Fruit fly (Drosophila melanogaster): Measurements from ENCODE around the gene Oseg2.

The Oseg2 gene

DNA sequence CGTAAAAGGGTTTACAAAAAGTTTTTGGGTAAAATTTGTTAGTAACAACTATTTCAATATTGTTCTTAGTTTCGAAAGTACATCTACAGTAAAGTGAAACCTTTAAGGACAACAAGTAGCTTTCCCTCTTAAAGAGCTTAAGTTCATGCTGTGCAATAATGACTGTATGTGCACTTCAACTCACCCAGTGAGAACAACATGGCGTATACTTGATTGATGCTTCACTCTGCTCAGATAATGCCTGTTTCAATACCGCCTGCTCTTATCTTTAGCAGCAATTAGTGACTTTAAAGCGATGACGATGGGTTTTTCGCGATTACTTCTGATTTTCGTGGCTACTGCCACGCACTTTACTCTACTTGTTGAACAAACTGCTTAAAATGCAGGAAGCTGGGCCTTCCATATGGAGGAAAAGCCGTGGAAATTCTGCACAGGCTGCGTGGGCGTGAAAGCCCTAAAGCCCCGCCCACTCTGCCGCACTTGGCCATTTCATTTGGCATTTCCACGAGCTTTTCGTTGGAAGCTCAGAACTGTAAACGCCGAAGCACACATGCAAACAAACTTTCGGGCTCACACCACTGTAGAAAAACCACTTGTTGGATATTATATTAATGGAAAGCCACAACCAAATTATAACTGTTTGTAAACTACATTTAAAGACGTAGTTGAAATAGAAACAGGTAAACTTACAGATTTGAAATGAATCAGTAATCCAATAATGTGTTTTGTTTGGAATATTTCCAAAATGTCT is 27.2 kb downstream of the Oseg2 start:
- TF ChIP-seq CG17801 (GFP tag; optimal IDR thresholded peaks at IDR 0.05; ENCODE audit: partially characterized antibody) = no peak

DNA sequence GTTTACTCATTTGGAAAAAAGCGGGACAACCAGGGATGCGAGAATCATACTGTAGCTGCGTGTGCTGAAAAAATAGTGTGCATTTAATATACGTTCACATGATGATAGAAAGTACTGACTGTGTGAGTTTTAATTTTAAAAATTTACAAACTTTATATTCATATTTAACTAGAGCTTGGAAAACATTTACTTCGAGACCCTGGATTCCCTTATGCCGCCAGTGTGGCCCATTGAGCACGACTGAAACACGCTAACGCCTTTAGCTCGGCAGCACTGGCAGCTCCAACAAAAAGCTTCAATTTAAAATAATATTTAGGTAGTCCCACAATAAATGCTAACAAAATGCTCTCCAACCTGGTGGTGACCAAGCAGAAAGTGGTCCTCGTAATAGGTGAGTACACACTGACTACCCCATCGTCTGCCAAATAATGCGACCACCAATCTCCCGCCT is 28.0 kb downstream of the Oseg2 start, which contains the start of the genes CG1275 and Elp5:
TSS of gene CG1275 (minus strand) at position 12 of the 451 bp plus-strand sequence.
TSS of gene Elp5 (plus strand) at position 45 of the 451 bp plus-strand sequence.
- peak; percentile 99 for TF ChIP-seq CG17801 (GFP tag; optimal IDR thresholded peaks at IDR 0.05; ENCODE audit: partially characterized antibody)

DNA sequence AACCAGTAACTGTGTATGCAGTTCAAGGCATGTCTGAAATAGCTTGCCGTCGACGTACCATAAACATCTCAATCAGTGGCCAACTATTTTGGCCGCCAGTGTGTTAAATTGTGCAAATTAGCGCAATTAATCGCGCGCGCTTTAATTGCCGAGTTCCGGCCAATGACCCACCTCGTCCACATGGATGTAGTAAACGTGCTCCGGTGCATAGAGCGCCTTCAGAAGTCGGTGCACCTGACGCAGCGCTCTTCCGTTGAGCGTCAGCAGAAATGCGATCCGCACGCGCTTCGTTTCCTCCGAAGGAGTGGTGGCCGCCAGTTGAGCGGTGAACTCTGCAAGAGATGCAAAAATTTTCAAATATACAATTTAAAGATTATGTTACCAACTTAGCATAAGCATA is 31.8 kb downstream of the Oseg2 start:
- TF ChIP-seq CG17801 (GFP tag; optimal IDR thresholded peaks at IDR 0.05; ENCODE audit: partially characterized antibody) = no peak

DNA sequence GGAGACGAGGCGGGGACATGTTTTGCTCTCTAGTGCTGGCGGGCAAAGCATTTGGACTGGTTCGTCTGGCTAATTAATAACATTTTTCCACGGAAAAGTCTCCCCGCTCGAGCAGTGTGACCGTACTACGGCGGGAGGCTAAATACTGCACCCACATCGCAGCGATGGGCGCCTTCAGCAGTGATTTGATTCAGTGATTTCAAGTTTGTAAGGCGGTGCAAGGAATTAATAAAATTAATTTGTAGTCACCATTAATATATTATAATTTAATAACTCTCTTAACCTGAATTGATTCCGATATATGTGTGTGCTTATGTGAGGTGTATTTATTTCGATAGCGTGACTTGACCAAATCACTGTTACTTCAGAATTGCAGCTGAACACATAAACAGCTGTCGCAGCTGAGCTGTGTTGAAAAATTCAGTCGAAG is 33.1 kb downstream of the Oseg2 start, which contains the start of the genes oxt and CG13807:
TSS of gene oxt (minus strand) at position 150 of the 430 bp plus-strand sequence.
TSS of gene CG13807 (plus strand) at position 405 of the 430 bp plus-strand sequence.
- peak; percentile 93 for TF ChIP-seq CG17801 (GFP tag; optimal IDR thresholded peaks at IDR 0.05; ENCODE audit: partially characterized antibody)

DNA sequence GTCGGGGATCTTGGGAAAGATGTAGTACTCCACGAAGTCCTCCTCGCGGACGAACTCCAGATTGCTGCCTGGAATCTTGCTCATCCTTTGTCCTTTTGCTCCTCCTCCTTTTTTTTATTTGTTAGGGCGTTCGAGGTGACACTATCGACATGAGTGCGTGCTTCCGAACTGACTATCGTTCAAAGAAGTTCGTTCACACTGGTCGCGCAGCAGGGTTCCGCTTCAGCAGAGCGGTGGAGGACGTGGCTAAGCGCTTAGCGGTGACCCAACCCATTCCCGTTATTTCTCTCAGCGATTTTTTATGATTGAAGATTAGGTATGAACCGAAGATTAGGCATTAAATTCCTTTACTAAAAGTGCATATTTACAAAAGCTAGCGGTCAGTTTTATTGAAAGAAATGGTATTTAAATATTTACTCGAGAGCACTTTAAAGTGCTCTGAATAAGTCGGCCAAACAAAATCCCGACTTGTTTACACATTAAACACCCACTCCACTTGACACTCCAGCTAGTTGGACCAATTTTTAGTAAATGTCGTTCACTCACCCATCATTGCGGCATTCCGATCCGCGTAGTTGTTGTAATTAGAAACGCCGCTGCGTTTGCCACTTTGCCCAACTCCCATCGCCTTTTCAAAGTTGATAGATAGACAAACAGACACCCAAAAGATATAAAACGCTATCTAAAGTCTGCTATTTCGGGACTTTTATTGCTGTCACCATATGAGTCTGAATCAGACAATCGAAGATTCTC is 36.4 kb downstream of the Oseg2 start, which contains the start of the genes ecd and CG13806:
TSS of gene ecd (minus strand) at position 166 of the 753 bp plus-strand sequence.
TSS of gene CG13806 (plus strand) at position 703 of the 753 bp plus-strand sequence.
- no peak for TF ChIP-seq CG17801 (GFP tag; optimal IDR thresholded peaks at IDR 0.05; ENCODE audit: partially characterized antibody)

DNA sequence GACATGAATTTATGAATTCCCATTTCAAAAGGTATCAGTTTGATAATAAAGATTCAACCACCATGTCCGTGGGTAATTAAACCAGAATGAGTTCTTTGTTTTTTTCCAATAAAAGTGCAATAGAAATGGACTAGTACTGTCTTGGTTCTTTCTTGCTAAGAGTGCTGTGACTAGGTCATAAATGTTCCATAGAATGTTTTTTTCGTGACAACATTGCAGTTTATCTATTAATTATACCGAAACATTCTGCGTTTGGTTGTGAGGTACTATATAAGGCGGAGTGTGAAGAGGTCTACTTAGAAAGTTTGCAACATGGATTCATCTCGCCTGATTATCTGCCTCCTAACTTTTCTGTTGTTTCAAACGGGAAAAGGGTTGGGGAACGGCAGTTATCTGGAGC is 38.1 kb downstream of the Oseg2 start, which contains the start of gene obst-I:
TSS of gene obst-I (plus strand) at position 301 of the 400 bp plus-strand sequence.
- TF ChIP-seq CG17801 (GFP tag; optimal IDR thresholded peaks at IDR 0.05; ENCODE audit: partially characterized antibody) = no peak

DNA sequence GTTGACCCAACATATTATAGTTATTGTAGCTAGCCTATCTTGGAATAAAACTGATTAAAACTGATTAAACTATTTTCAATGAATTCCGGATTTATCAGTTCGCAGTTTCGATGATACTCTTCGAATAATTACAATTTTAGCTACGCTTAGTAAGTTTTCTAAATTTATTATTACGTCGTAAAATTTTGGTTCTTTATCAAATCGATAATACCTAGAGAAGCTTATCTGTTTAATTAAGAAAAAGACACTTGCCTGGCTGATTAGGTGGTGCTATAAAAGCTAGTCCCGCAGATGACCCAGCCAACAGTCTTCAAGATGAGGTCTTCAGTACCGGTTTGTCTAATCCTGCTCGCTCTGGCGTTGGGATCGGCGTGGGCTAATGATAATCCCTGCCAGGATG is 39.1 kb downstream of the Oseg2 start, which contains the start of gene CG32302:
TSS of gene CG32302 (plus strand) at position 301 of the 400 bp plus-strand sequence.
- TF ChIP-seq CG17801 (GFP tag; optimal IDR thresholded peaks at IDR 0.05; ENCODE audit: partially characterized antibody) = no peak

DNA sequence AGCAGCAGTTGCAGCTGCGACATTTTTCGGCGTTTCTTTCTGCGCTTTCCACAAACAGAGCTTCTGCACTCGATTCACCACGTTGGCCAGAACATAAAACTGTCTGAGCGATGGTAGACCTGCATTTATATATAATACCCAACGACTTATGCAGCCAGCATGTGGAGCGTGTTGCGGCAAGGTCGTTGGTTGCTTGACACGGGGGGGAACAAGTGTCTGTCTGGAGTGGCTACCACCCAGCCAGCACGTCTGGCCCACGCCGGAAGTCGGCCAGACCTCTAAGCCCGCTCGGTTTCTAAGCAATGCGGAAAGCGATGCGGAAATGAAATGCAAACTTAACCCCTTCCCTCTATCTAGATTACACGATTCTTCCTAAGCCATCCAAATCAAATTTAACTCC is 43.2 kb downstream of the Oseg2 start, which contains the start of gene yellow-g:
TSS of gene yellow-g (minus strand) at position 101 of the 400 bp plus-strand sequence.
- no peak for TF ChIP-seq CG17801 (GFP tag; optimal IDR thresholded peaks at IDR 0.05; ENCODE audit: partially characterized antibody)

DNA sequence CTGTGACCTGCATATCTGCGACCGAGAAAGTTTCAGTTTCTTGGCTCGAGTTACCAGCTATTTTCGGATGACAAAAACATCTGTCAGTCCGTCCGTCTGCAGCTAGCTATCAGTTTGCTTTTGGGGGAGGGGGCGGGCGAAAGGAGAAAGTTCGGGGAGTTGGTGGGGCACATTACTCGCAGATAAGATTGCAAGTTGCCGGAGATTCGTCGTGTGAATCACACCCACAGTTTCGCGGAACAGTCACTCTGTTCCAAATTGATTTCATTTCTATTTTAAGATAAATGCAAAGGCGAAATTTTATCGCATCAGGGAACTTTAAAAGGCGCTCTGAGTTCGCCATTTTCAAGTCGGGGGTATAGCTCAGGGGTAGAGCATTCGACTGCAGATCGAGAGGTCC is 43.9 kb downstream of the Oseg2 start:
- no peak for TF ChIP-seq CG17801 (GFP tag; optimal IDR thresholded peaks at IDR 0.05; ENCODE audit: partially characterized antibody)

DNA sequence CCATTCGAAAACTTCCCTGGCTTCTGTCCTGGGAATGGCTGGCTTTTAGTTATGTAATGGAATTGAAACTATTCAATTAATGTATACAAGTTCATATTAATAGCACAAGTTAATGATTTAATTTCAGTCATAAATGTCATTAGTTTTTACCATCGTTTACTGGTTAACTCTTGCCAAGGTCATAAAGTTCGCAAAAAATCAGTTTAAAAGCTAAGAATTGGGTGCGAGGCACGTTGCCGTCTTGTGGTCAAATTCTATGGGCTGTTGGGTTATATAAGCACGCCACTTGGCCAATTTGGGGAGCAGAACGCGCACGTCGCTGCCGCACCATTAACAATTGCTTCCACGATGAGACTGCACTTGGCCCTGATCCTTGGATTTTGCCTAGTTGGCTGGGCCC is 46.8 kb downstream of the Oseg2 start, which contains the start of gene yellow-g2:
TSS of gene yellow-g2 (plus strand) at position 301 of the 400 bp plus-strand sequence.
- no peak for TF ChIP-seq CG17801 (GFP tag; optimal IDR thresholded peaks at IDR 0.05; ENCODE audit: partially characterized antibody)

DNA sequence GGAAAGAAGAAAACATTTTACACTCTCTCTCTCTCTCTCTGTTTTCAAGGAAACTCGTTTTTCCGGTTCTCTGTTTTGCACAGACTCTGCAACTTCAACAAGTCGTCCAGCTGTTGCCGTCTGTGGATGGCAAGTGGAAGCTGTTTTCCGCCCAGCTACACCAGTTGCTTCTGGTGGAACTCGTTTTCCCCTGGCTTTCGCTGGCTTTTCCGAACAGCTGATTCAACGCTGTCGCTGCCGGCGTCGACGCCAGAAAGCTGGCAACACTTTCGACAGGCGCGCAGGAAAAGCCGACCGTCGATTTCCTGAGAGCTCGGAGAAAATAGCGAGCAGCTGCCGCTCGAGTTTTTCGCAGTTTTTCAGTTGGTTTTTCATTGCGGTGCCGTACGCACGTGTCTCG is 53.1 kb downstream of the Oseg2 start, which contains the start of gene MsR2:
TSS of gene MsR2 (plus strand) at position 378 of the 400 bp plus-strand sequence.
- no peak for TF ChIP-seq CG17801 (GFP tag; optimal IDR thresholded peaks at IDR 0.05; ENCODE audit: partially characterized antibody)
